Fruit fly (Drosophila melanogaster) whole organism, larva: ENCODE data around the gene ash1.

ENCODE experiments used
- noc ChIP-seq: fragments of 200-800 bp; sonication (Bioruptor generic); optimal IDR thresholded peaks from 3 replicates; lab custom pipeline; 2019; ENCODE audit warnings: missing biosample characterization, mild to moderate bottlenecking, missing genetic modification characterization, moderate library complexity

ash1 gene

dm6 chr3L:19560005-19560694 lies 38.4 kb downstream of the ash1 start:
- no peak for TF ChIP-seq noc (tag; lab: Kevin White, UChicago)

DNA sequence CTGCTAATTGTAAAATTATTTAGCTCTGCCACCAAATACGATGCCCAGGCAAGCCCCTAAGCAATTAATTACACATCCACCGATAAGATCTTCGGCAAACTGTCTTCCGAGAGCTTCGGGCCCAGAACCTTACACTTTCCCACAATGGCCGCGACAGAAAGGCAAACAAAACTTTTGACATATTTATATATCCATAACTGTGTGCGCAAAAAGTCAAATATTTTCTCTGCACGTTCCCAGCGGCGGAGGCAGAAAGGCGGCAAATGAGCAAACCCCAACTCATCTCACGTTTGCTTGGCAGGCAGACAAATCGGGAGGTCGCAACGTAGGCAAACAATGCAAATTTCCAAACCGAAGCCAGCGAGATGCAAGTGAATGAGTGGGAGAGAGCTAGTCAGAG lies 39.4 kb downstream of the ash1 start:
- no peak for TF ChIP-seq noc (tag; lab: Kevin White, UChicago)

dm6 chr3L:19558674-19559073 lies 39.9 kb downstream of the ash1 start:
- TF ChIP-seq noc (tag; lab: Kevin White, UChicago) = no peak

DNA sequence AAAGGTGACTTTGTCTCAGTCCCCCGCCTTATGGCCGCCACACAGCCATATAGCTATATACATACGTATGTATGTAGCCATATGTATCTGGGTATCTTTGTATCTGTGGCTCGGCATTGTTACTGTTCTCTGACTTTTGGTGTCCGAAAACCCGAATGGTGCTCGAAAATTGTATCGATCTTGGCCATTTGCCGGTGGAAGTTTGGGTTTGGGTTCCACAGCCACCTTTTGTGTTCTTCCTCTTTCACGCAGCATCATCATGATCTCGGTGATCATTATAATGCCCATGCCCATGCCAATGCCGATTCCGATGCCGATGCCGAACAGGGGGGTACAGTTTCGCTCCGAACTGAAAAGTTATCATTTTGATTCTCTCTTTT lies 40.6 kb downstream of the ash1 start:
- no peak for TF ChIP-seq noc (tag; lab: Kevin White, UChicago)

DNA sequence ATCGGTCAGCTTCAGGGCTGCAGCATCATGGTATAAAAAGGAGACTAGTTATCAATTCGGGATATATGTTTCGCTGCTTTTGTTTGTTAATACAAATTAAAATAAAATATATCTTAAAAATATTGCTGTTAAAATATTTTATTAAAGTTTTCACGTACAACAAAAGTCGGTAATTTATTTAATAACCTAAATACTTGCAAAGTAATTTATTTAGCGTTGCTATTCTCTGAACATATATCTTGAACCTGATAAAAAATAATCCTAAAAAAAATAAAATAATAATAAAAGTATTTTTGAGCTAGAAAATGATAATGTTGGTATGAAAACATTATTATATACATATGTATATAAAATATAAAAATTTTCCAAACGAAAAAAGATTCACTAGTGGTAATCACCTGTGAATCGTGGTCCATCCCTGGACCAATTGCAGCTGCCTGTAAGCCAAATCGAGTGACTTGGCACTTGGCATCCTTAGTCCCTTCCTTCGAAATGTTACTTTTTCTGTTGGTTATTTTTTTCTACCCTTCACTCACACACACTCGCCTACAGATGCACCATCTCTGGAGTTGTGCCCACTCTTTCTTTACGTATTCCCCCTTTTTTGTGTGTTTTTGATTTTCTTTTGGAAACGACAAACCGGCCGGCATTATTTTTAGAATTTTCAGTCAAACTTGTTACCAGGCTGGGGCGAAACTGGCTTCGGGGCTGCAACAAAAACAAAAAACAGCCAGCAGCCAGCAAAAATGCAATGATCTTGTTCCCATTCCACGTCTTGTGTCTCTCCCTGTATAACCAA lies 41.2 kb downstream of the ash1 start:
- no peak for TF ChIP-seq noc (tag; lab: Kevin White, UChicago)

- no peak for TF ChIP-seq noc (tag; lab: Kevin White, UChicago)
Observed at dm6 chr3L:19556738-19557137, 41.8 kb downstream of the ash1 start.

- no peak for TF ChIP-seq noc (tag; lab: Kevin White, UChicago)
Observed at dm6 chr3L:19555906-19556457, 42.6 kb downstream of the ash1 start.

- no peak for TF ChIP-seq noc (tag; lab: Kevin White, UChicago)
Observed at dm6 chr3L:19552136-19552773, 46.3 kb downstream of the ash1 start, which contains the start of the genes Ltn1 and CG9300. Gene Ltn1 (minus strand): TSS chr3L:19552290. Gene CG9300 (plus strand): TSS chr3L:19552420.

DNA sequence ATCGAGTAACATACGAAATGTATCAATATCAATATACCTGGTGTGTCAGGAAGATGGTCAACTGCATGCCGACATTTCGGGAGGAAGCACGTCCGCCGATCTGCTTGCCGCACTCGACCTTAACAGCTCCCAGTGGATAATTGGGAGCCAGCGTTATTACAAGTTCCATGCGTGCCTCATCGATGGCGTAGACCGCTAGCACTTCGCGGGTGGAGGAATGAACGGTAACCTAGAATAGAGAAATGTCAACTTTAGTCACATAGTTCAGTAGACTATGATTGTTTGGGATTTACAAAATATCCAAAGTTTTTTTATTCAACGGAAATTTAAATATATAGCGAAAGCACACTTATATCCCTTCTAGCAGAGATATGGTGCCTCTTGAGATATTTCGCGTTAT lies 53.7 kb downstream of the ash1 start, which contains the start of the genes CG46435 and Rcd7:
Gene CG46435, plus strand, starts transcription at position 301 of the 400 bp plus-strand sequence.
Gene Rcd7, plus strand, starts transcription at position 301 of the 400 bp plus-strand sequence.
- no peak for TF ChIP-seq noc (tag; lab: Kevin White, UChicago)

DNA sequence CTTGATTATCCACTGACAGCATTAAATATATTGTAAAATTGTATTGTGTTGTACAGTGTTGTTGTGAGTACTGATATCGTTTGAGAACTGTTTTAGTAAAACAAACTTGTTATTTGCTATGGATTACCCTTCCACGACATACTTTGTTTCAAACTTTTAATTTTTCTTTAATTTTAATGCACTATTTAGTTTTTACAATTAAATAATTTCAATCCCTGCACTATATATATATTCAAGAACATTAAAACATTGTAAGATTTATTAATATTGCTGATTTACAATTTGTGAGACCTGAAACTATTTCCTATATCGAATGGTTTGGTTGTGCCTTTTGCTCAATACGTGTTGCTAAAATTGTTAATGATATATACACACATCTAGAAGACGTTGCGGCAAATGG lies 54.5 kb downstream of the ash1 start, which contains the start of the genes CG46434 and Dred:
Gene CG46434, minus strand, starts transcription at position 101 of the 400 bp plus-strand sequence.
Gene Dred, minus strand, starts transcription at position 101 of the 400 bp plus-strand sequence.
- no peak for TF ChIP-seq noc (tag; lab: Kevin White, UChicago)
